Worm (Caenorhabditis elegans) whole organism, midembryonic: ENCODE results near the gene T19C4.24.

Experiments
- T22C8.4 ChIP-seq: fragments of 200-800 bp; sonication (Bioruptor generic); IDR thresholded peaks from 2 replicates; pipeline ENCODE4 v1.3.6; 2022; ENCODE audit warnings: missing genetic modification characterization, missing compliant biosample characterization
- flt-1 ChIP-seq: fragments of 200-800 bp; sonication (Bioruptor generic); IDR thresholded peaks from 2 replicates; pipeline ENCODE4 v1.3.6; 2022; ENCODE audit warnings: missing genetic modification characterization, missing compliant biosample characterization
- tab-1 ChIP-seq: fragments of 200-800 bp; sonication (Bioruptor generic); IDR thresholded peaks from 2 replicates; pipeline ENCODE4 v1.3.6; 2022; ENCODE audit warnings: missing genetic modification characterization, missing compliant biosample characterization

DNA sequence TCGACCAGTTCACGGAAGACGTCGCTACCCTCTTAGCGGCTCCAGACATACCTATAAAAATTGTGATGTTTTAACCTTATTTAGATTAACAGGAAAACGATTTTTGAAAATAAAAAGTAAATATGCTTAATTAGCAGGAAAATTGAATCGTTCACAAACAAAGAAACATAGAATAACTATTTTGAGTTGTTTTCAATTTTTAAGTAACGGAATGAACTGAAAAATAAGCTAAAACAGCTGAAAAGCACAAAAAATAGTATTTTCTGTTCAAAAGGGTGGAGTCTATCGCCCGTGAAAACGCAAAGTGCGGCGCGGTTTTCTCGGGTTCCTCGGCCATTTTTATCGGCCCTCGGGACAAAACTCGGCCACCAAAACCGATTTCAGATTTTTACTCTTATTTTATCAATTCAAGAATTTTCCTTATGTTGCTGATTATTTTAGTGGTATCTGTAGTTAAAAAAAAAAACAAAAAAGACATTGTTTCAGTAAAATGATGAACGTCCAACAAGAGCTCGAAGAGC, 22.9 kb downstream of the T19C4.24 start, which contains the start of the genes atp-5 and lmtr-3:
- TF ChIP-seq tab-1 (GFP tag; lab: Robert Waterston, UW) (no peak), flt-1 (GFP tag; lab: Robert Waterston, UW) (peak; percentile 60), T22C8.4 (GFP tag; lab: Robert Waterston, UW) (peak; percentile 57; the same call in 1 of the 2 replicates)
